Fruit fly (Drosophila melanogaster) whole organism, pupa: ENCODE data around the gene Ufsp2.

Source experiments
- CG9948 ChIP-seq: fragments of 200-800 bp; sonication (Bioruptor generic); optimal IDR thresholded peaks from 2 replicates; lab custom pipeline; 2018; ENCODE audit warnings: missing biosample characterization, mild to moderate bottlenecking, missing genetic modification characterization, moderate library complexity
- Pif1A ChIP-seq: fragments of 200-800 bp; sonication (Bioruptor generic); optimal IDR thresholded peaks from 3 replicates; lab custom pipeline; 2016; ENCODE audit warnings: missing biosample characterization, missing genetic modification characterization
- Snoo ChIP-seq: fragments of 200-800 bp; sonication (Bioruptor generic); optimal IDR thresholded peaks from 3 replicates; lab custom pipeline; 2017; ENCODE audit warnings: missing biosample characterization, mild to moderate bottlenecking, missing genetic modification characterization, inconsistent platforms
- fd96Ca ChIP-seq: fragments of 200-800 bp; sonication (Bioruptor generic); IDR thresholded peaks from 3 replicates; pipeline ENCODE4 v1.3.6; 2022; ENCODE audit warnings: missing biosample characterization, missing genetic modification characterization
- gl ChIP-seq: fragments of 200-800 bp; sonication (Bioruptor generic); optimal IDR thresholded peaks from 2 replicates; lab custom pipeline; 2018; ENCODE audit warnings: missing biosample characterization, mild to moderate bottlenecking, missing genetic modification characterization

dm6 chr3L:15532368-15533030, 43.9 kb upstream of the Ufsp2 start:
- TF ChIP-seq gl (no peak), Pif1A (no peak), CG9948 (peak; percentile 45), fd96Ca (GFP tag; lab: Robert Waterston, UW) (peak; percentile 51; the same call in 2 of the 3 replicates), Snoo (tag; lab: Kevin White, UChicago) (peak; percentile 3)
